Fruit fly (Drosophila melanogaster) whole organism, prepupa: ENCODE data around the gene lilli.
A peak's percentile ranks its signal among the peaks of the same experiment; 100 is the strongest.

Experiments
- CG10631 ChIP-seq: fragments of 200-800 bp; sonication (Bioruptor generic); optimal IDR thresholded peaks from 2 replicates; lab custom pipeline; 2016; ENCODE audit warnings: missing biosample characterization, missing genetic modification characterization
- CG10669 ChIP-seq: fragments of 200-800 bp; sonication (Bioruptor generic); optimal IDR thresholded peaks from 3 replicates; lab custom pipeline; 2018; ENCODE audit warnings: missing biosample characterization, mild to moderate bottlenecking, missing genetic modification characterization, moderate library complexity
- CG11294 ChIP-seq: fragments of 200-800 bp; sonication (Bioruptor generic); IDR thresholded peaks from 2 replicates; pipeline ENCODE4 v1.3.6; 2022; ENCODE audit warnings: missing biosample characterization, missing genetic modification characterization
- CG11762 ChIP-seq: fragments of 200-800 bp; sonication (Bioruptor generic); optimal IDR thresholded peaks from 3 replicates; lab custom pipeline; 2016; ENCODE audit warnings: missing biosample characterization, missing genetic modification characterization; ENCODE audit not compliant: insufficient read depth
- CG11902 ChIP-seq: fragments of 200-800 bp; sonication (Bioruptor generic); optimal IDR thresholded peaks from 3 replicates; lab custom pipeline; 2016; ENCODE audit warnings: missing biosample characterization, missing genetic modification characterization
- CG15336 ChIP-seq: fragments of 200-800 bp; sonication (Bioruptor generic); IDR thresholded peaks from 2 replicates; pipeline ENCODE4 v1.3.6; 2022; ENCODE audit warnings: missing biosample characterization, missing genetic modification characterization
- CG16779 ChIP-seq: fragments of 200-800 bp; sonication (Bioruptor generic); optimal IDR thresholded peaks from 3 replicates; lab custom pipeline; 2017; ENCODE audit warnings: missing biosample characterization, mild to moderate bottlenecking, missing genetic modification characterization
- CG3032 ChIP-seq: fragments of 200-800 bp; optimal IDR thresholded peaks from 2 replicates; lab custom pipeline; 2019; ENCODE audit warnings: missing biosample characterization, mild to moderate bottlenecking, missing genetic modification characterization, moderate library complexity
- CG31627 ChIP-seq: fragments of 200-800 bp; sonication (Bioruptor generic); optimal IDR thresholded peaks from 3 replicates; lab custom pipeline; 2016; ENCODE audit warnings: missing biosample characterization, missing genetic modification characterization
- CG32006 ChIP-seq: fragments of 200-800 bp; sonication (Bioruptor generic); optimal IDR thresholded peaks from 3 replicates; lab custom pipeline; 2017; ENCODE audit warnings: missing biosample characterization, mild to moderate bottlenecking, missing genetic modification characterization
- CG34406 ChIP-seq: fragments of 200-800 bp; sonication (Bioruptor generic); optimal IDR thresholded peaks from 3 replicates; lab custom pipeline; 2016; ENCODE audit warnings: missing biosample characterization, missing genetic modification characterization
- CG3919 ChIP-seq: fragments of 200-800 bp; sonication (Bioruptor generic); optimal IDR thresholded peaks from 3 replicates; lab custom pipeline; 2016; ENCODE audit warnings: missing biosample characterization, missing genetic modification characterization
- CG4318 ChIP-seq: fragments of 200-800 bp; sonication (Bioruptor generic); optimal IDR thresholded peaks from 3 replicates; lab custom pipeline; 2017; ENCODE audit warnings: missing biosample characterization, mild to moderate bottlenecking, missing genetic modification characterization
- CG6276 ChIP-seq: fragments of 200-800 bp; sonication (Bioruptor generic); optimal IDR thresholded peaks from 2 replicates; lab custom pipeline; 2017; ENCODE audit warnings: missing biosample characterization, mild to moderate bottlenecking, missing genetic modification characterization
- CG6792 ChIP-seq: fragments of 200-800 bp; sonication (Bioruptor generic); optimal IDR thresholded peaks from 3 replicates; lab custom pipeline; 2016; ENCODE audit warnings: missing biosample characterization, missing genetic modification characterization
- CG6854 ChIP-seq: fragments of 200-800 bp; sonication (Bioruptor generic); optimal IDR thresholded peaks from 2 replicates; lab custom pipeline; 2017; ENCODE audit warnings: missing biosample characterization, mild to moderate bottlenecking, missing genetic modification characterization
- CG7368 ChIP-seq: fragments of 200-800 bp; sonication (Bioruptor generic); optimal IDR thresholded peaks from 3 replicates; lab custom pipeline; 2016; ENCODE audit warnings: missing biosample characterization, missing genetic modification characterization
- CG8119 ChIP-seq: fragments of 200-800 bp; sonication (Bioruptor generic); IDR thresholded peaks from 3 replicates; pipeline ENCODE4 v1.3.6; 2022; ENCODE audit warnings: missing biosample characterization, missing genetic modification characterization
- CG8319 ChIP-seq: fragments of 200-800 bp; sonication (Bioruptor generic); optimal IDR thresholded peaks from 3 replicates; lab custom pipeline; 2016; ENCODE audit warnings: missing biosample characterization, missing genetic modification characterization
- CG8632 ChIP-seq: fragments of 200-800 bp; sonication (Bioruptor generic); optimal IDR thresholded peaks from 3 replicates; lab custom pipeline; 2016; ENCODE audit warnings: missing biosample characterization, missing genetic modification characterization
- CG9139 ChIP-seq: fragments of 200-800 bp; sonication (Bioruptor generic); optimal IDR thresholded peaks from 3 replicates; lab custom pipeline; 2017; ENCODE audit warnings: missing biosample characterization, mild to moderate bottlenecking, missing genetic modification characterization
- Eip75B ChIP-seq: fragments of 200-800 bp; sonication (Bioruptor generic); optimal IDR thresholded peaks from 3 replicates; lab custom pipeline; 2016; ENCODE audit warnings: missing biosample characterization, missing genetic modification characterization
- Eip78C ChIP-seq: fragments of 200-800 bp; sonication (Bioruptor generic); peaks from one replicate; lab custom pipeline; 2016; ENCODE audit warnings: missing biosample characterization, missing genetic modification characterization
- Eip93F ChIP-seq: fragments of 200-800 bp; sonication (Bioruptor generic); optimal IDR thresholded peaks from 2 replicates; lab custom pipeline; 2016; ENCODE audit warnings: missing biosample characterization, mild to moderate bottlenecking, missing genetic modification characterization
- Ets21C ChIP-seq: fragments of 200-800 bp; sonication (Bioruptor generic); optimal IDR thresholded peaks from 3 replicates; lab custom pipeline; 2016; ENCODE audit warnings: missing biosample characterization, missing genetic modification characterization
- Ets96B ChIP-seq: fragments of 200-800 bp; optimal IDR thresholded peaks from 2 replicates; lab custom pipeline; 2019; ENCODE audit warnings: missing biosample characterization, mild to moderate bottlenecking, missing genetic modification characterization, moderate library complexity
- Hr38 ChIP-seq: sonication (Bioruptor generic); optimal IDR thresholded peaks from 2 replicates; lab custom pipeline; 2016; ENCODE audit warnings: missing biosample characterization, missing genetic modification characterization
- Hr39 ChIP-seq: fragments of 200-800 bp; sonication (Bioruptor generic); optimal IDR thresholded peaks from 2 replicates; lab custom pipeline; 2016; ENCODE audit warnings: missing biosample characterization, missing genetic modification characterization
- Hr4 ChIP-seq: fragments of 200-800 bp; sonication (Bioruptor generic); optimal IDR thresholded peaks from 3 replicates; lab custom pipeline; 2016; ENCODE audit warnings: missing biosample characterization, missing genetic modification characterization
- Lpt ChIP-seq: fragments of 200-800 bp; sonication (Bioruptor generic); optimal IDR thresholded peaks from 3 replicates; lab custom pipeline; 2016; ENCODE audit warnings: missing biosample characterization, missing genetic modification characterization
- OdsH ChIP-seq: fragments of 200-800 bp; sonication (Bioruptor generic); optimal IDR thresholded peaks from 3 replicates; lab custom pipeline; 2016; ENCODE audit warnings: missing biosample characterization, missing genetic modification characterization
- Sox102F ChIP-seq: fragments of 200-800 bp; sonication (Bioruptor generic); optimal IDR thresholded peaks from 2 replicates; lab custom pipeline; 2016; ENCODE audit warnings: missing biosample characterization, mild to moderate bottlenecking, missing genetic modification characterization
- Sox14 ChIP-seq: fragments of 200-800 bp; sonication (Bioruptor generic); optimal IDR thresholded peaks from 3 replicates; lab custom pipeline; 2016; ENCODE audit warnings: missing biosample characterization, missing genetic modification characterization
- achi ChIP-seq: fragments of 200-800 bp; sonication (Bioruptor generic); optimal IDR thresholded peaks from 3 replicates; lab custom pipeline; 2016; ENCODE audit warnings: missing biosample characterization, missing genetic modification characterization
- acj6 ChIP-seq: fragments of 200-800 bp; sonication (Bioruptor generic); optimal IDR thresholded peaks from 3 replicates; lab custom pipeline; 2016; ENCODE audit warnings: missing biosample characterization, missing genetic modification characterization
- cyc ChIP-seq: fragments of 200-800 bp; sonication (Bioruptor generic); optimal IDR thresholded peaks from 3 replicates; lab custom pipeline; 2016; ENCODE audit warnings: missing biosample characterization, missing genetic modification characterization
- dsx ChIP-seq: fragments of 200-800 bp; optimal IDR thresholded peaks from 3 replicates; lab custom pipeline; 2019; ENCODE audit warnings: missing biosample characterization, mild to moderate bottlenecking, missing genetic modification characterization, moderate library complexity; ENCODE audit not compliant: poor library complexity, severe bottlenecking
- eg ChIP-seq: fragments of 200-800 bp; sonication (Bioruptor generic); IDR thresholded peaks from 3 replicates; pipeline ENCODE4 v1.3.6; 2022; ENCODE audit warnings: missing biosample characterization, missing genetic modification characterization
- fd59A ChIP-seq: fragments of 200-800 bp; sonication (Bioruptor generic); optimal IDR thresholded peaks from 2 replicates; lab custom pipeline; 2017; ENCODE audit warnings: missing biosample characterization, mild to moderate bottlenecking, missing genetic modification characterization, missing genetic modification reagents
- fd85E ChIP-seq: fragments of 200-800 bp; sonication (Bioruptor generic); optimal IDR thresholded peaks from 3 replicates; lab custom pipeline; 2016; ENCODE audit warnings: missing biosample characterization, missing genetic modification characterization
- lz ChIP-seq: fragments of 200-800 bp; sonication (Bioruptor generic); optimal IDR thresholded peaks from 3 replicates; lab custom pipeline; 2016; ENCODE audit warnings: missing biosample characterization, missing genetic modification characterization
- net ChIP-seq: fragments of 200-800 bp; sonication (Bioruptor generic); optimal IDR thresholded peaks from 3 replicates; lab custom pipeline; 2016; ENCODE audit warnings: missing biosample characterization, missing genetic modification characterization
- pdm3 ChIP-seq: fragments of 200-800 bp; sonication (Bioruptor generic); optimal IDR thresholded peaks from 3 replicates; lab custom pipeline; 2016; ENCODE audit warnings: missing biosample characterization, missing genetic modification characterization
- salr ChIP-seq, 2 experiments: fragments of 200-800 bp; sonication (Bioruptor generic); optimal IDR thresholded peaks; 3 replicates each; lab custom pipeline; 2016 to 2018; ENCODE audit warnings: missing biosample characterization in 2 of 2, missing genetic modification characterization in 2 of 2, mild to moderate bottlenecking in 1 of 2
- spab ChIP-seq: fragments of 200-800 bp; sonication (Bioruptor generic); optimal IDR thresholded peaks from 2 replicates; lab custom pipeline; 2017; ENCODE audit warnings: missing biosample characterization, mild to moderate bottlenecking, missing genetic modification characterization, missing genetic modification reagents
- ss ChIP-seq, 2 experiments: fragments of 200-800 bp; sonication (Bioruptor generic); optimal IDR thresholded peaks; 2 replicates in 1 of 2; 3 replicates in 1 of 2; lab custom pipeline; 2017 to 2018; ENCODE audit warnings: mild to moderate bottlenecking in 2 of 2, missing biosample characterization in 2 of 2, missing genetic modification characterization in 2 of 2, moderate library complexity in 1 of 2
- svp ChIP-seq: fragments of 200-800 bp; sonication (Bioruptor generic); peaks from one replicate; lab custom pipeline; 2016; ENCODE audit warnings: missing biosample characterization, missing genetic modification characterization

Gene lilli

DNA sequence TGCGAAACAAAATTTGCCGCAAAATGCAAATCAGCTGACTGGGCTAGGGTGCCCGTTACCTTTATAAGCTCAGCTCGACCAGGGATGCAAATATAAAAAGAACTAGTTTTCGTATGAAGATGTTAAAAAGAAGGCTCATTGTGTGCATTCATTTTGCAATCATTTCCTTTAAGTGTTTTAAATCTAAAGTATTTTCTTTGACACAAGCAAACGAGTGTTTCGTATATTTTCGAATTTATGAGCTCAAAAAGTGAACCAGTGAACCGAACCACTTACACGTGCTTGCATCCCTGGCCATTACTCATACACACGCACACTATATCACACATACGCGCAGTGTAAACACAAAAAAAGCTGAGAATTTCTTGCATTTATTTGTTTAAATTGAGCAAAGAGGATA, 7.5 kb upstream of the lilli start, which contains the start of the genes Prx6a and Sbat (continued):
- TF ChIP-seq CG8119 (GFP tag; lab: Robert Waterston, UW): no peak
- TF ChIP-seq CG15336: no peak
- peak; percentile 44; the same call in 1 of the 3 replicates for TF ChIP-seq eg (GFP tag; lab: Robert Waterston, UW)
- peak; percentile 74 for TF ChIP-seq Hr39
- TF ChIP-seq ss (GFP tag; optimal IDR thresholded peaks at IDR 0.05; lab: Kevin White, UChicago): peak in 1 of 2 experiments; percentile 70
- TF ChIP-seq CG6276 (GFP tag; lab: Kevin White, UChicago): no peak
- peak; percentile 55 for TF ChIP-seq CG3919 (GFP tag; lab: Kevin White, UChicago)
- no peak for TF ChIP-seq Eip93F (GFP tag; lab: Kevin White, UChicago)
- peak; percentile 51 for TF ChIP-seq CG6792
- peak; percentile 55 for TF ChIP-seq Ets21C (GFP tag; lab: Kevin White, UChicago)
- peak; percentile 53 for TF ChIP-seq CG7368 (GFP tag; lab: Kevin White, UChicago)
- TF ChIP-seq Ets96B (tag; lab: Kevin White, UChicago): peak; percentile 65
- peak; percentile 69 for TF ChIP-seq pdm3 (GFP tag; lab: Kevin White, UChicago)
- TF ChIP-seq CG11762 (GFP tag; lab: Kevin White, UChicago): no peak
- TF ChIP-seq Sox14 (GFP tag; lab: Kevin White, UChicago): peak; percentile 73
- peak in 1 of 2 experiments; percentile 42 for TF ChIP-seq salr (GFP tag; optimal IDR thresholded peaks at IDR 0.05; lab: Kevin White, UChicago)
- peak; percentile 73 for TF ChIP-seq svp
- TF ChIP-seq CG11902: peak; percentile 56
- TF ChIP-seq Hr38 (GFP tag; lab: Kevin White, UChicago): no peak
- peak; percentile 78 for TF ChIP-seq Eip75B (GFP tag; lab: Kevin White, UChicago)
- TF ChIP-seq CG4318 (GFP tag; lab: Kevin White, UChicago): no peak
- peak; percentile 76 for TF ChIP-seq CG3032 (tag; lab: Kevin White, UChicago)
- no peak for TF ChIP-seq spab

DNA sequence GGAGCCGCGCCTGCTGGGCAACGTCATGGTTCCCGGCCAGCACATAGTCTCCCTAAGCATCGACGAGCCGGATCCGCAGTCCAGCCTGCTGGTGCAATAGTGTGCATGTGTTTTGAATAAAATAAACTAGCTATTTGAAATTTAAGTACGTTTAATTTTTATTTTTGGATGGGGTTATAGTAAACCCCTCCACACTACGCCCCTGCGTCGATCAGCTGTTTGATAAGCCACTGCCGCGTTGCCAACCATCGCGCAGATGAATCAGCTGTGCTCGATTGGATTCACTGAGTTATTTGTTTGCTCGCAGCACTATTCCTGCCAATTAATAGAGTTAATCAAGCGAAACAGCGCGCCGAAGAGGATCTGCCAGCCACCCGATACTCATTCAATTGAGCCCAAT, 6.9 kb upstream of the lilli start, which contains the start of gene RabGGTb:
Gene RabGGTb (plus strand): TSS at position 254 of the 400 bp plus-strand sequence.
- TF ChIP-seq CG11294 (GFP tag; lab: Robert Waterston, UW) (peak; percentile 33; the same call in 1 of the 2 replicates), salr (GFP tag; optimal IDR thresholded peaks at IDR 0.05; lab: Kevin White, UChicago) (no peak), CG6276 (GFP tag; lab: Kevin White, UChicago) (peak; percentile 21), Ets21C (GFP tag; lab: Kevin White, UChicago) (peak; percentile 25), acj6 (peak; percentile 72), CG31627 (GFP tag; lab: Kevin White, UChicago) (peak; percentile 60), Hr38 (GFP tag; lab: Kevin White, UChicago) (no peak), CG10631 (GFP tag; lab: Kevin White, UChicago) (peak; percentile 46), CG9139 (GFP tag; lab: Kevin White, UChicago) (no peak), CG32006 (GFP tag; lab: Kevin White, UChicago) (peak; percentile 56), spab (no peak), fd59A (GFP tag; lab: Kevin White, UChicago) (peak; percentile 21), fd85E (GFP tag; lab: Kevin White, UChicago) (no peak), Lpt (GFP tag; lab: Kevin White, UChicago) (no peak), CG6854 (GFP tag; lab: Kevin White, UChicago) (peak; percentile 29), CG8632 (GFP tag; lab: Kevin White, UChicago) (no peak), ss (GFP tag; optimal IDR thresholded peaks at IDR 0.05; lab: Kevin White, UChicago) (peak in 1 of 2 experiments; percentile 12), CG16779 (tag; lab: Kevin White, UChicago) (no peak), Sox102F (GFP tag; lab: Kevin White, UChicago) (peak; percentile 44), CG8119 (GFP tag; lab: Robert Waterston, UW) (peak; percentile 71), lz (peak; percentile 84), eg (GFP tag; lab: Robert Waterston, UW) (peak; percentile 85), cyc (GFP tag; lab: Kevin White, UChicago) (peak; percentile 50), Hr4 (GFP tag; lab: Kevin White, UChicago) (peak; percentile 45), Hr39 (peak; percentile 77), OdsH (GFP tag; lab: Kevin White, UChicago) (peak; percentile 45), achi (peak; percentile 46), Eip78C (GFP tag; lab: Kevin White, UChicago) (peak; percentile 75), dsx (GFP tag; lab: Kevin White, UChicago) (no peak), CG4318 (GFP tag; lab: Kevin White, UChicago) (no peak), CG11902 (peak; percentile 15), net (GFP tag; lab: Kevin White, UChicago) (peak; percentile 59), Eip93F (GFP tag; lab: Kevin White, UChicago) (no peak), CG3919 (GFP tag; lab: Kevin White, UChicago) (peak; percentile 57), Ets96B (tag; lab: Kevin White, UChicago) (peak; percentile 21), CG6792 (peak; percentile 39), CG10669 (GFP tag; lab: Kevin White, UChicago) (peak; percentile 17), CG7368 (GFP tag; lab: Kevin White, UChicago) (peak; percentile 12), svp (peak; percentile 80), CG34406 (peak; percentile 48), CG8319 (peak; percentile 1)
